Worm (Caenorhabditis elegans): Measurements from ENCODE around the gene M7.8.
A peak's percentile ranks its signal among the peaks of the same experiment; 100 is the strongest.

The M7.8 gene

ce11 chrIV:11110995-11111619, 16.2 kb upstream of the M7.8 start, which contains the start of gene rps-5:
TSS of gene rps-5 (minus strand) at chrIV:11111045.
- TF ChIP-seq lin-1 (GFP tag; IDR thresholded peaks at IDR 0.05): no peak
- TF ChIP-seq nhr-11 (tag; optimal IDR thresholded peaks at IDR 0.05): peak; percentile 22
- no peak for TF ChIP-seq set-16 (GFP tag; IDR thresholded peaks at IDR 0.05)
- TF ChIP-seq nhr-237 (tag; optimal IDR thresholded peaks at IDR 0.05): no peak
- TF ChIP-seq dpl-1 (GFP tag; optimal IDR thresholded peaks at IDR 0.05): peak; percentile 82
- TF ChIP-seq F49E8.2 (tag; optimal IDR thresholded peaks at IDR 0.05; ENCODE audit: borderline replicate concordance): no peak
- TF ChIP-seq daf-12 (tag; optimal IDR thresholded peaks at IDR 0.05): no peak
- peak; percentile 63 for TF ChIP-seq mes-2 (tag; optimal IDR thresholded peaks at IDR 0.05; ENCODE audit: poor library complexity, severe bottlenecking)
- no peak for TF ChIP-seq nhr-42 (GFP tag; IDR thresholded peaks at IDR 0.05)
- TF ChIP-seq dmd-8 (GFP tag; IDR thresholded peaks at IDR 0.05): no peak
- TF ChIP-seq mep-1 (tag; optimal IDR thresholded peaks at IDR 0.05): peak; percentile 47
- TF ChIP-seq nhr-6 (tag; optimal IDR thresholded peaks at IDR 0.05): peak; percentile 58
- TF ChIP-seq egl-27 (tag; optimal IDR thresholded peaks at IDR 0.05): no peak
- peak; percentile 51 for TF ChIP-seq lin-38 (GFP tag; IDR thresholded peaks at IDR 0.05)
- peak in 1 of 2 experiments; percentile 87 for TF ChIP-seq unc-62 (GFP tag; optimal IDR thresholded peaks at IDR 0.05 in 1 of 2)
- TF ChIP-seq unc-62 (tag; optimal IDR thresholded peaks at IDR 0.05): no peak
- TF ChIP-seq hlh-30 (tag; optimal IDR thresholded peaks at IDR 0.05; ENCODE audit: insufficient read depth): peak; percentile 43
- TF ChIP-seq F44E2.7 (GFP tag; IDR thresholded peaks at IDR 0.05): no peak
- peak in 1 of 2 experiments; percentile 25 for TF ChIP-seq hif-1 (tag; optimal IDR thresholded peaks at IDR 0.05)
- peak; percentile 46 for TF ChIP-seq dve-1 (tag; optimal IDR thresholded peaks at IDR 0.05; ENCODE audit: insufficient read depth)
- TF ChIP-seq snpc-1.2 (GFP tag; IDR thresholded peaks at IDR 0.05): peak; percentile 50; the same call in 1 of the 2 replicates
- peak; percentile 17 for TF ChIP-seq nhr-28 (tag; optimal IDR thresholded peaks at IDR 0.05)
- no peak for TF ChIP-seq Y48G9A.11 (GFP tag; IDR thresholded peaks at IDR 0.05)
- 0 out of 2 replicates have a peak, but pooled peaks have one; percentile 55 for TF ChIP-seq hmg-1.1 (GFP tag; IDR thresholded peaks at IDR 0.05)
- TF ChIP-seq nhr-10 (tag; optimal IDR thresholded peaks at IDR 0.05): no peak
- no peak for TF ChIP-seq ama-1 (optimal IDR thresholded peaks at IDR 0.05)
- no peak for TF ChIP-seq madf-9 (GFP tag; conservative IDR thresholded peaks at IDR 0.05)
- TF ChIP-seq zag-1 (tag; optimal IDR thresholded peaks at IDR 0.05): no peak
- peak in 1 of 2 experiments; percentile 85 for TF ChIP-seq lsy-2 (tag; optimal IDR thresholded peaks at IDR 0.05)
- no peak for TF ChIP-seq lin-29 (GFP tag; IDR thresholded peaks at IDR 0.05)
- TF ChIP-seq hlh-11 (tag; optimal IDR thresholded peaks at IDR 0.05): peak; percentile 32
- no peak for TF ChIP-seq dmd-6 (GFP tag; IDR thresholded peaks at IDR 0.05)
- no peak for TF ChIP-seq unc-130 (GFP tag; optimal IDR thresholded peaks at IDR 0.05)
- TF ChIP-seq Y105C5A.15 (GFP tag; IDR thresholded peaks at IDR 0.05): no peak

ce11 chrIV:11109771-11110170, 14.9 kb upstream of the M7.8 start, which contains the start of gene pigk-1:
TSS of gene pigk-1 (minus strand) at chrIV:11110018.
- TF ChIP-seq skn-1 (tag; optimal IDR thresholded peaks at IDR 0.05) (no peak), daf-8 (GFP tag; IDR thresholded peaks at IDR 0.05) (no peak), F10B5.3 (tag; optimal IDR thresholded peaks at IDR 0.05) (no peak), ZK546.5 (tag; optimal IDR thresholded peaks at IDR 0.05) (peak in 1 of 2 experiments; percentile 27), aly-2 (tag; optimal IDR thresholded peaks at IDR 0.05) (no peak), nhr-237 (tag; optimal IDR thresholded peaks at IDR 0.05) (no peak), daf-12 (tag; optimal IDR thresholded peaks at IDR 0.05) (no peak), zip-11 (GFP tag; IDR thresholded peaks at IDR 0.05) (no peak), R02D3.7 (tag; optimal IDR thresholded peaks at IDR 0.05) (no peak), madf-5 (GFP tag; IDR thresholded peaks at IDR 0.05) (no peak), Y48G9A.11 (GFP tag; IDR thresholded peaks at IDR 0.05) (peak; percentile 41; the same call in 1 of the 2 replicates), zfp-3 (GFP tag; conservative IDR thresholded peaks at IDR 0.05) (no peak), duxl-1 (tag; optimal IDR thresholded peaks at IDR 0.05; ENCODE audit: poor library complexity) (no peak), nhr-42 (GFP tag; IDR thresholded peaks at IDR 0.05) (no peak), Y105C5A.15 (GFP tag; IDR thresholded peaks at IDR 0.05) (no peak), ztf-7 (tag; optimal IDR thresholded peaks at IDR 0.05) (no peak), lin-38 (GFP tag; IDR thresholded peaks at IDR 0.05) (peak; percentile 52), mxl-3 (GFP tag; optimal IDR thresholded peaks at IDR 0.05) (no peak), ama-1 (optimal IDR thresholded peaks at IDR 0.05) (peak; percentile 65), lin-1 (GFP tag; IDR thresholded peaks at IDR 0.05) (no peak), Y5F2A.4 (GFP tag; optimal IDR thresholded peaks at IDR 0.05) (no peak), pha-4 (GFP tag; IDR thresholded peaks at IDR 0.05) (peak; percentile 54; the same call in 1 of the 2 replicates), pha-4 (tag; optimal IDR thresholded peaks at IDR 0.05) (no peak), snpc-1.2 (GFP tag; IDR thresholded peaks at IDR 0.05) (peak; percentile 62; the same call in 1 of the 2 replicates), D1046.2 (GFP tag; IDR thresholded peaks at IDR 0.05) (no peak)

All from whole organism, L4 larva.